Fruit fly (Drosophila melanogaster) whole organism, adult: ENCODE data around the gene ovm.
A peak's percentile ranks its signal among the peaks of the same experiment; 100 is the strongest.

Experiments
- CG11617 ChIP-seq: fragments of 200-800 bp; sonication (Bioruptor generic); optimal IDR thresholded peaks from 2 replicates; lab custom pipeline; 2017; ENCODE audit warnings: mild to moderate bottlenecking, missing biosample characterization, missing genetic modification reagents, missing genetic modification characterization
- CG14711 ChIP-seq: fragments of 200-800 bp; sonication (Bioruptor generic); optimal IDR thresholded peaks from 2 replicates; lab custom pipeline; 2018; ENCODE audit warnings: missing biosample characterization, mild to moderate bottlenecking, missing genetic modification characterization, moderate library complexity
- CG33017 ChIP-seq: fragments of 200-800 bp; sonication (Bioruptor generic); optimal IDR thresholded peaks from 2 replicates; lab custom pipeline; 2018; ENCODE audit warnings: missing biosample characterization, mild to moderate bottlenecking, missing genetic modification characterization, moderate library complexity
- CG5204 ChIP-seq: fragments of 200-800 bp; sonication (Bioruptor generic); optimal IDR thresholded peaks from 2 replicates; lab custom pipeline; 2016; ENCODE audit warnings: missing biosample characterization, missing genetic modification characterization
- CG7045 ChIP-seq: fragments of 200-800 bp; sonication (Bioruptor generic); optimal IDR thresholded peaks from 2 replicates; lab custom pipeline; 2017; ENCODE audit warnings: missing biosample characterization, mild to moderate bottlenecking, missing genetic modification characterization
- CG7101 ChIP-seq: fragments of 200-800 bp; sonication (Bioruptor generic); optimal IDR thresholded peaks from 2 replicates; lab custom pipeline; 2018; ENCODE audit warnings: missing biosample characterization, mild to moderate bottlenecking, missing genetic modification characterization, moderate library complexity
- Crg-1 ChIP-seq: fragments of 200-800 bp; sonication (Bioruptor generic); optimal IDR thresholded peaks from 2 replicates; lab custom pipeline; 2016; ENCODE audit warnings: missing biosample characterization, missing genetic modification characterization
- Mnt ChIP-seq: fragments of 200-800 bp; sonication (Bioruptor generic); optimal IDR thresholded peaks from 2 replicates; lab custom pipeline; 2016; ENCODE audit warnings: missing biosample characterization, mild to moderate bottlenecking, missing genetic modification characterization
- bab1 ChIP-seq: fragments of 200-800 bp; sonication (Bioruptor generic); optimal IDR thresholded peaks from 3 replicates; lab custom pipeline; 2019; ENCODE audit warnings: missing biosample characterization, mild to moderate bottlenecking, missing genetic modification characterization, moderate library complexity
- cic ChIP-seq: fragments of 200-800 bp; sonication (Bioruptor generic); optimal IDR thresholded peaks from 2 replicates; lab custom pipeline; 2017; ENCODE audit warnings: missing biosample characterization, mild to moderate bottlenecking, missing genetic modification characterization, moderate library complexity
- kay ChIP-seq: fragments of 200-800 bp; sonication (Bioruptor generic); peaks from one replicate; lab custom pipeline; 2016; ENCODE audit warnings: missing biosample characterization, missing genetic modification characterization, borderline replicate concordance
- pad ChIP-seq: fragments of 200-800 bp; sonication (Bioruptor generic); optimal IDR thresholded peaks from 3 replicates; lab custom pipeline; 2017; ENCODE audit warnings: missing biosample characterization, missing genetic modification characterization, mild to moderate bottlenecking, moderate library complexity, missing genetic modification reagents
- tj ChIP-seq: fragments of 200-800 bp; sonication (Bioruptor generic); optimal IDR thresholded peaks from 3 replicates; lab custom pipeline; 2017; ENCODE audit warnings: missing biosample characterization, mild to moderate bottlenecking, missing genetic modification characterization, moderate library complexity
- toe ChIP-seq: fragments of 200-800 bp; sonication (Bioruptor generic); optimal IDR thresholded peaks from 2 replicates; lab custom pipeline; 2016; ENCODE audit warnings: missing biosample characterization, missing genetic modification characterization

DNA sequence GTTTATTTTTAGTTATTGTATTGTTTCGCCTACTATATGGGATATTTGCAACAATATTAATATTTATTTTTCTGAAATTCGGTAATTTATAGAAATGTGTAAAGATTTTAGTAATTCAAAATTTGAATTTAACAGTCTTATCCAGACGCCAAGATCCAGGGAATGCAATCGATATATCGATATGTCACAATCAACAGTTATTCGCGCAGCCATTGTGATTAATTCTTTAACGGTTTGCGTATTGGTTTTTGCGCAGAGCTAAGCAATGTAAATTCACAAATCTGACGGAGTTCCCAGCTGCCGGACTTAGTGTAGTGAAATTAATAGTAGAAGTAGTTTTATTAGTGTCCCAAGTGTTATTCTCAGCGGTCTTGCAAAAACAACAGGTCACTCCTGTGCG lies 26.4 kb downstream of the ovm start, which contains the start of gene ND-15:
- TF ChIP-seq kay (GFP tag; lab: Kevin White, UChicago) (peak; percentile 11), pad (GFP tag; lab: Kevin White, UChicago) (no peak), tj (GFP tag; lab: Kevin White, UChicago) (peak; percentile 21), toe (GFP tag; lab: Kevin White, UChicago) (no peak), cic (no peak), CG7045 (GFP tag; lab: Kevin White, UChicago) (no peak), CG33017 (tag; lab: Kevin White, UChicago) (no peak), Mnt (GFP tag; lab: Kevin White, UChicago) (no peak), CG14711 (no peak), CG5204 (GFP tag; lab: Kevin White, UChicago) (no peak), CG7101 (tag; lab: Kevin White, UChicago) (no peak), Crg-1 (GFP tag; lab: Kevin White, UChicago) (no peak), bab1 (GFP tag; lab: Kevin White, UChicago) (peak; percentile 72), CG11617 (GFP tag; lab: Kevin White, UChicago) (no peak)
